Worm (Caenorhabditis elegans): ENCODE measurements around the gene lyst-1.

DNA sequence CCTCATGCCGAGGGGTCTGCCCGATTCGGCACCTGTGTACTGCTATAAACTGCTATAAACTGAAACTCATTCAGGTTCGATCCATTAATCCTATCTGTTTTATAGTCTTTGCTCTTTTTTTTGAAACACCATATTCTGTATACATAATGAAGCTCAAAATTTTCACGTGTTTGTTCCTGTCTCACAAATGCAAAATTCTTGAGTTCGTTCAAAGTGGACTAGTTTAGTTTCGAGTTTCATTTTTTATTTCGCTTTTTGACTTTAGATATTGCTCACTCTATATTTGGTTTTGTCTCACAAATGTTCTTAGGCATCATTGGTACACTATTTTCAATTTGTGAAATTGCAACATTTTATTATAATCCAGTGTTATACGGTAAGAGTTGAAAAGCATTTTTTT, 19.7 kb downstream of the lyst-1 start, which contains the start of gene lgc-17:
- TF ChIP-seq efl-1 (GFP tag; optimal IDR thresholded peaks at IDR 0.05) = no peak
- no peak for TF ChIP-seq aptf-2 (GFP tag; conservative IDR thresholded peaks at IDR 0.05)
- no peak for TF ChIP-seq D2030.7 (GFP tag; IDR thresholded peaks at IDR 0.05)
- no peak for TF ChIP-seq T07F8.4 (tag; optimal IDR thresholded peaks at IDR 0.05)
- TF ChIP-seq ztf-18 (tag; optimal IDR thresholded peaks at IDR 0.05) = no peak
- TF ChIP-seq Y56A3A.18 (GFP tag; IDR thresholded peaks at IDR 0.05) = no peak
